Fruit fly (Drosophila melanogaster) whole organism, embryonic: Measurements from ENCODE around the gene firl.
A peak's percentile ranks its signal among the peaks of the same experiment; 100 is the strongest.

ENCODE experiments used
- Atf3 ChIP-seq: fragments of 200-800 bp; sonication (Bioruptor generic); optimal IDR thresholded peaks from 3 replicates; lab custom pipeline; 2016; ENCODE audit warnings: missing biosample characterization, missing genetic modification characterization
- Atf6 ChIP-seq: fragments of 200-800 bp; sonication (Bioruptor generic); IDR thresholded peaks from 2 replicates; pipeline ENCODE4 v1.3.6; 2022; ENCODE audit warnings: missing biosample characterization, missing genetic modification characterization
- Bgb ChIP-seq: fragments of 200-800 bp; sonication (Bioruptor generic); IDR thresholded peaks from 2 replicates; pipeline ENCODE4 v1.3.6; 2022; ENCODE audit warnings: missing biosample characterization, missing genetic modification characterization; ENCODE audit not compliant: partially characterized antibody
- CG1024 ChIP-seq: fragments of 200-800 bp; sonication (Bioruptor generic); IDR thresholded peaks from 2 replicates; pipeline ENCODE4 v1.3.6; 2022; ENCODE audit warnings: missing biosample characterization, missing genetic modification characterization
- CG10267 ChIP-seq: fragments of 200-800 bp; sonication (Bioruptor generic); optimal IDR thresholded peaks from 2 replicates; lab custom pipeline; 2018; ENCODE audit warnings: missing biosample characterization, mild to moderate bottlenecking, missing genetic modification characterization, moderate library complexity
- CG10979 ChIP-seq: fragments of 200-800 bp; sonication (Bioruptor generic); optimal IDR thresholded peaks from 2 replicates; lab custom pipeline; 2018; ENCODE audit warnings: missing biosample characterization, mild to moderate bottlenecking, missing genetic modification characterization, moderate library complexity
- CG12219 ChIP-seq: fragments of 200-800 bp; sonication (Bioruptor generic); optimal IDR thresholded peaks from 3 replicates; lab custom pipeline; 2018; ENCODE audit warnings: missing biosample characterization, mild to moderate bottlenecking, missing genetic modification characterization
- CG13775 ChIP-seq: fragments of 200-800 bp; sonication (Bioruptor generic); optimal IDR thresholded peaks from 3 replicates; lab custom pipeline; 2017; ENCODE audit warnings: missing biosample characterization, mild to moderate bottlenecking, missing genetic modification characterization
- CG13894 ChIP-seq: fragments of 200-800 bp; sonication (Bioruptor generic); optimal IDR thresholded peaks from 3 replicates; lab custom pipeline; 2018; ENCODE audit warnings: missing biosample characterization, mild to moderate bottlenecking, missing genetic modification characterization, moderate library complexity
- CG14014 ChIP-seq: fragments of 200-800 bp; sonication (Bioruptor generic); IDR thresholded peaks from 2 replicates; pipeline ENCODE4 v1.3.6; 2022; ENCODE audit warnings: missing biosample characterization, missing genetic modification characterization
- CG18011 ChIP-seq: fragments of 200-800 bp; sonication (Bioruptor generic); optimal IDR thresholded peaks from 2 replicates; lab custom pipeline; 2017; ENCODE audit warnings: missing biosample characterization, missing genetic modification characterization, mild to moderate bottlenecking, moderate library complexity, missing genotype
- CG18262 ChIP-seq: fragments of 200-800 bp; optimal IDR thresholded peaks from 3 replicates; lab custom pipeline; 2019; ENCODE audit warnings: missing biosample characterization, mild to moderate bottlenecking, missing genetic modification characterization, moderate library complexity
- CG2129 ChIP-seq: fragments of 200-800 bp; sonication (Bioruptor generic); IDR thresholded peaks from 2 replicates; pipeline ENCODE4 v1.3.6; 2022; ENCODE audit warnings: missing biosample characterization, missing genetic modification characterization; ENCODE audit not compliant: partially characterized antibody
- CG3281 ChIP-seq: fragments of 200-800 bp; sonication (Bioruptor generic); optimal IDR thresholded peaks from 3 replicates; lab custom pipeline; 2017; ENCODE audit warnings: missing biosample characterization, mild to moderate bottlenecking, missing genetic modification characterization
- CG3407 ChIP-seq: fragments of 200-800 bp; sonication (Bioruptor generic); optimal IDR thresholded peaks from 2 replicates; lab custom pipeline; 2018; ENCODE audit warnings: missing biosample characterization, mild to moderate bottlenecking, missing genetic modification characterization
- CG3838 ChIP-seq: fragments of 200-800 bp; sonication (Bioruptor generic); optimal IDR thresholded peaks from 3 replicates; lab custom pipeline; 2016; ENCODE audit warnings: missing biosample characterization, missing genetic modification characterization
- CG4360 ChIP-seq: fragments of 200-800 bp; sonication (Bioruptor generic); IDR thresholded peaks from 2 replicates; pipeline ENCODE4 v1.3.6; 2022; ENCODE audit warnings: missing biosample characterization, missing genetic modification characterization
- CG8478 ChIP-seq: fragments of >200 bp; optimal IDR thresholded peaks from 2 replicates; lab custom pipeline; 2018
- CoRest ChIP-seq: fragments of 200-800 bp; sonication (Bioruptor generic); optimal IDR thresholded peaks from 3 replicates; lab custom pipeline; 2018; ENCODE audit warnings: missing biosample characterization, mild to moderate bottlenecking, missing genetic modification characterization, moderate library complexity
- Dbx ChIP-seq: fragments of 200-800 bp; sonication (Bioruptor generic); IDR thresholded peaks from 3 replicates; pipeline ENCODE4 v1.3.6; 2022; ENCODE audit warnings: missing biosample characterization, missing genetic modification characterization
- Dp ChIP-seq: fragments of 200-800 bp; sonication (Bioruptor generic); optimal IDR thresholded peaks from 2 replicates; lab custom pipeline; 2018; ENCODE audit warnings: missing biosample characterization, mild to moderate bottlenecking, missing genetic modification characterization, moderate library complexity
- E2f2 ChIP-seq: fragments of 200-800 bp; sonication (Bioruptor generic); IDR thresholded peaks from 2 replicates; pipeline ENCODE4 v1.3.6; 2022; ENCODE audit warnings: missing biosample characterization, missing genetic modification characterization
- GATAe ChIP-seq: fragments of 200-800 bp; sonication (Bioruptor generic); conservative IDR thresholded peaks from 2 replicates; pipeline ENCODE4 v1.3.6; 2022; ENCODE audit warnings: missing biosample characterization, missing genetic modification characterization
- HHEX ChIP-seq: fragments of 200-800 bp; sonication (Bioruptor generic); optimal IDR thresholded peaks from 3 replicates; lab custom pipeline; 2017; ENCODE audit warnings: missing biosample characterization, mild to moderate bottlenecking, missing genetic modification characterization, missing genetic modification reagents
- MBD-R2 ChIP-seq: fragments of 200-800 bp; sonication (Bioruptor generic); IDR thresholded peaks from 2 replicates; pipeline ENCODE4 v1.3.6; 2022; ENCODE audit warnings: missing biosample characterization, missing genetic modification characterization
- MESR4 ChIP-seq: fragments of 200-800 bp; sonication (Bioruptor generic); optimal IDR thresholded peaks from 2 replicates; lab custom pipeline; 2018; ENCODE audit warnings: missing biosample characterization, mild to moderate bottlenecking, missing genetic modification characterization, moderate library complexity
- MTF-1 ChIP-seq: fragments of 200-800 bp; sonication (Bioruptor generic); optimal IDR thresholded peaks from 2 replicates; lab custom pipeline; 2018; ENCODE audit warnings: missing biosample characterization, mild to moderate bottlenecking, missing genetic modification characterization, borderline replicate concordance
- Myb ChIP-seq: fragments of 200-800 bp; sonication (Bioruptor generic); optimal IDR thresholded peaks from 2 replicates; lab custom pipeline; 2016; ENCODE audit warnings: missing biosample characterization, missing genetic modification characterization
- Tbp ChIP-seq: fragments of >200 bp; optimal IDR thresholded peaks from 2 replicates; lab custom pipeline; 2018; ENCODE audit warnings: missing biosample characterization, missing genetic modification characterization
- aop ChIP-seq: fragments of 200-800 bp; sonication (Bioruptor generic); IDR thresholded peaks from 2 replicates; pipeline ENCODE4 v1.3.6; 2022; ENCODE audit warnings: missing biosample characterization, missing genetic modification characterization
- ase ChIP-seq: fragments of 200-800 bp; sonication (Bioruptor generic); IDR thresholded peaks from 3 replicates; pipeline ENCODE4 v1.3.6; 2022; ENCODE audit warnings: missing biosample characterization, missing genetic modification characterization
- corto ChIP-seq: fragments of 200-800 bp; sonication (Bioruptor generic); optimal IDR thresholded peaks from 2 replicates; lab custom pipeline; 2016; ENCODE audit warnings: missing biosample characterization, mild to moderate bottlenecking, missing genetic modification characterization, moderate library complexity
- crp ChIP-seq, 2 experiments: fragments of 200-800 bp; sonication (Bioruptor generic); optimal IDR thresholded peaks; 2 replicates in 1 of 2; 3 replicates in 1 of 2; lab custom pipeline; 2017; ENCODE audit warnings: missing biosample characterization in 2 of 2, missing genetic modification characterization in 2 of 2, mild to moderate bottlenecking in 1 of 2, moderate library complexity in 1 of 2
- ewg ChIP-seq: fragments of 200-800 bp; sonication (Bioruptor generic); optimal IDR thresholded peaks from 3 replicates; lab custom pipeline; 2017; ENCODE audit warnings: mild to moderate bottlenecking, missing biosample characterization, missing genetic modification reagents, missing genetic modification characterization
- grn ChIP-seq: fragments of 200-800 bp; sonication (Bioruptor generic); optimal IDR thresholded peaks from 3 replicates; lab custom pipeline; 2017; ENCODE audit warnings: missing biosample characterization, missing genetic modification characterization
- h ChIP-seq: fragments of >200 bp; optimal IDR thresholded peaks from 2 replicates; lab custom pipeline; 2017
- hth ChIP-seq: fragments of >200 bp; optimal IDR thresholded peaks from 2 replicates; lab custom pipeline; 2017; ENCODE audit warnings: inconsistent platforms
- insv ChIP-seq, 2 experiments: fragments of 200-800 bp; sonication (Bioruptor generic); optimal IDR thresholded peaks; 3 replicates each; lab custom pipeline; 2016 to 2018; ENCODE audit warnings: missing biosample characterization in 2 of 2, missing genetic modification characterization in 2 of 2
- nerfin-1 ChIP-seq: fragments of 200-800 bp; sonication (Bioruptor generic); optimal IDR thresholded peaks from 3 replicates; lab custom pipeline; 2019; ENCODE audit warnings: missing biosample characterization, mild to moderate bottlenecking, missing genetic modification characterization, moderate library complexity
- pzg ChIP-seq: fragments of 200-800 bp; sonication (Bioruptor generic); optimal IDR thresholded peaks from 3 replicates; lab custom pipeline; 2018; ENCODE audit warnings: missing biosample characterization, mild to moderate bottlenecking, missing genetic modification characterization, moderate library complexity
- ranshi ChIP-seq: fragments of 200-800 bp; sonication (Bioruptor generic); IDR thresholded peaks from 2 replicates; pipeline ENCODE4 v1.3.6; 2022; ENCODE audit warnings: missing biosample characterization, missing genetic modification characterization
- rib ChIP-seq: fragments of 200-800 bp; sonication (Bioruptor generic); IDR thresholded peaks from 2 replicates; pipeline ENCODE4 v1.3.6; 2022; ENCODE audit warnings: missing biosample characterization, missing genetic modification characterization
- slou ChIP-seq: fragments of 200-800 bp; sonication (Bioruptor generic); optimal IDR thresholded peaks from 3 replicates; lab custom pipeline; 2016; ENCODE audit warnings: missing biosample characterization, missing genetic modification characterization
- slp2 ChIP-seq: fragments of 200-800 bp; sonication (Bioruptor generic); optimal IDR thresholded peaks from 2 replicates; lab custom pipeline; 2016; ENCODE audit warnings: missing biosample characterization, missing genetic modification characterization
- sqz ChIP-seq: fragments of 200-800 bp; sonication (Bioruptor generic); optimal IDR thresholded peaks from 3 replicates; lab custom pipeline; 2018; ENCODE audit warnings: missing biosample characterization, mild to moderate bottlenecking, missing genetic modification characterization
- sr ChIP-seq: fragments of 200-800 bp; sonication (Bioruptor generic); IDR thresholded peaks from 3 replicates; pipeline ENCODE4 v1.3.6; 2022; ENCODE audit warnings: missing biosample characterization, missing genetic modification characterization
- stwl ChIP-seq: fragments of 200-800 bp; sonication (Bioruptor generic); optimal IDR thresholded peaks from 3 replicates; lab custom pipeline; 2018; ENCODE audit warnings: missing biosample characterization, mild to moderate bottlenecking, missing genetic modification characterization, moderate library complexity
- tll ChIP-seq, 2 experiments: fragments of 200-800 bp in 1 of 2; fragments of >200 bp in 1 of 2; sonication (Bioruptor generic) in 1 of 2; optimal IDR thresholded peaks; 2 replicates each; lab custom pipeline; 2017 to 2019; ENCODE audit warnings: missing biosample characterization in 2 of 2, missing genetic modification characterization in 2 of 2, mild to moderate bottlenecking in 1 of 2, moderate library complexity in 1 of 2
- twi ChIP-seq: fragments of 200-800 bp; optimal IDR thresholded peaks from 2 replicates; lab custom pipeline; 2019; ENCODE audit warnings: missing biosample characterization, mild to moderate bottlenecking, missing genetic modification characterization, moderate library complexity
- unpg ChIP-seq: fragments of 200-800 bp; sonication (Bioruptor generic); optimal IDR thresholded peaks from 3 replicates; lab custom pipeline; 2018; ENCODE audit warnings: missing biosample characterization, mild to moderate bottlenecking, missing genetic modification characterization, moderate library complexity
- zfh1 ChIP-seq: fragments of 200-800 bp; sonication (Bioruptor generic); IDR thresholded peaks from 3 replicates; pipeline ENCODE4 v1.3.6; 2022; ENCODE audit warnings: missing biosample characterization, missing genetic modification characterization
- zfh2 ChIP-seq: fragments of 200-800 bp; sonication (Bioruptor generic); optimal IDR thresholded peaks from 2 replicates; lab custom pipeline; 2016; ENCODE audit warnings: missing biosample characterization, missing genetic modification characterization

The firl gene

DNA sequence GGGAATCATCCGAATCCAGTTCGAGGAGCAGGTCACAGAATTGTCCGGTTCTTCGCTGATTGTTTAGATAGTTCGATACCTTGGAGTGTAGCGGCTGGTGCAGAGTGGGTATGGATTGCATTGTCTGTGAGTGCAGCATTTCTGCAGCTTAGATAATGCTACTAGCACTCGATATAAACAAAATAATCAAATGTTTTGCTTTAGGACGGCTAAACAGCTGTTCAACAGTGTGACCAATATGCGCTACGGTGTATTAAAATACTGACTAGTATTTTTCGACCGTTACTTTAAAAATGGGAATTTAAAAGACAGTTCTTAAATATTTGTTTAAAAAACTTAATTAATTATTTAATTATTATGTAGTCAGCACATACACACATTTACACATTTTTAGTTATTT, 17.9 kb downstream of the firl start, which contains the start of gene Plzf (continued):
- TF ChIP-seq pzg (GFP tag; lab: Kevin White, UChicago), result peak; percentile 43
- no peak for TF ChIP-seq CG13894 (tag; lab: Kevin White, UChicago)
- TF ChIP-seq sr (GFP tag; lab: Robert Waterston, UW), result no peak
- TF ChIP-seq HHEX, result no peak
- no peak for TF ChIP-seq twi (tag; lab: Kevin White, UChicago)
- TF ChIP-seq Atf6, result no peak
- peak; percentile 35 for TF ChIP-seq stwl (tag; lab: Kevin White, UChicago)
- TF ChIP-seq CG1024 (GFP tag; lab: Robert Waterston, UW), result no peak
- TF ChIP-seq Atf3 (GFP tag; lab: Kevin White, UChicago), result no peak
- no peak for TF ChIP-seq rib
- no peak for TF ChIP-seq grn (GFP tag; lab: Kevin White, UChicago)
- TF ChIP-seq ewg (GFP tag; lab: Kevin White, UChicago), result no peak
- TF ChIP-seq aop (GFP tag; lab: Robert Waterston, UW), result no peak
- peak; percentile 35 for TF ChIP-seq Dp (GFP tag; lab: Kevin White, UChicago)
- TF ChIP-seq MTF-1 (GFP tag; lab: Kevin White, UChicago), result no peak
- no peak for TF ChIP-seq insv (GFP tag; optimal IDR thresholded peaks at IDR 0.05; lab: Kevin White, UChicago)
- peak; percentile 85 for TF ChIP-seq Myb (GFP tag; lab: Kevin White, UChicago)
- TF ChIP-seq CG2129 (GFP tag; lab: Robert Waterston, UW), result no peak
- TF ChIP-seq CG18011, result no peak
- no peak for TF ChIP-seq CG3281 (GFP tag; lab: Kevin White, UChicago)
- no peak for TF ChIP-seq ase (GFP tag; lab: Robert Waterston, UW)
- no peak for TF ChIP-seq zfh1 (GFP tag; lab: Robert Waterston, UW)
- 0 out of 2 replicates have a peak, but pooled peaks have one; percentile 15 for TF ChIP-seq Bgb
- TF ChIP-seq h, result no peak
- no peak for TF ChIP-seq CG18262 (tag; lab: Kevin White, UChicago)
- TF ChIP-seq CoRest (tag; lab: Kevin White, UChicago), result no peak
- TF ChIP-seq nerfin-1, result no peak
- no peak for TF ChIP-seq zfh2
- TF ChIP-seq ranshi, result no peak
- no peak for TF ChIP-seq CG8478
- TF ChIP-seq MBD-R2 (GFP tag; lab: Robert Waterston, UW), result peak; percentile 66; the same call in 1 of the 2 replicates
- no peak for TF ChIP-seq CG13775 (GFP tag; lab: Kevin White, UChicago)
- TF ChIP-seq CG3407 (GFP tag; lab: Kevin White, UChicago), result no peak
- TF ChIP-seq crp (GFP tag; optimal IDR thresholded peaks at IDR 0.05; lab: Kevin White, UChicago), result peak; percentile 59 to 91
- peak; percentile 18 for TF ChIP-seq CG10267 (tag; lab: Kevin White, UChicago)
- TF ChIP-seq CG4360 (GFP tag; lab: Robert Waterston, UW), result no peak
- TF ChIP-seq CG14014 (GFP tag; lab: Robert Waterston, UW), result no peak
- TF ChIP-seq MESR4, result peak; percentile 22
- no peak for TF ChIP-seq CG3838 (GFP tag; lab: Kevin White, UChicago)
- peak; percentile 19; the same call in 1 of the 2 replicates for TF ChIP-seq E2f2 (GFP tag; lab: Robert Waterston, UW)
- TF ChIP-seq Tbp, result no peak
- TF ChIP-seq corto (GFP tag; lab: Kevin White, UChicago), result no peak
- no peak for TF ChIP-seq GATAe (GFP tag; lab: Robert Waterston, UW)
- TF ChIP-seq Dbx (GFP tag; lab: Robert Waterston, UW), result no peak
- TF ChIP-seq slou, result no peak
- no peak for TF ChIP-seq hth
- TF ChIP-seq CG10979 (tag; lab: Kevin White, UChicago), result no peak
- TF ChIP-seq unpg (GFP tag; lab: Kevin White, UChicago), result no peak
- no peak for TF ChIP-seq tll (GFP tag; optimal IDR thresholded peaks at IDR 0.05; lab: Kevin White, UChicago)
- TF ChIP-seq sqz (GFP tag; lab: Kevin White, UChicago), result no peak
- no peak for TF ChIP-seq CG12219 (GFP tag; lab: Kevin White, UChicago)
- TF ChIP-seq slp2 (GFP tag; lab: Kevin White, UChicago), result no peak
